Worm (Caenorhabditis elegans) whole organism, L2 larva: ENCODE results near the gene R166.2.

Experiments used
- C34F6.9 ChIP-seq: fragments of 150-350 bp; optimal IDR thresholded peaks from 2 replicates; lab custom pipeline; 2014; ENCODE audit warnings: missing biosample characterization, missing genetic modification characterization
- F13H6.1 ChIP-seq: sonication (generic microtip); optimal IDR thresholded peaks from 2 replicates; lab custom pipeline; 2016; ENCODE audit warnings: missing genetic modification characterization, missing compliant biosample characterization
- R02D3.7 ChIP-seq: fragments of 150-350 bp; optimal IDR thresholded peaks from 2 replicates; lab custom pipeline; 2014; ENCODE audit warnings: missing biosample characterization, missing genetic modification characterization
- alr-1 ChIP-seq: fragments of 150-350 bp; optimal IDR thresholded peaks from 2 replicates; lab custom pipeline; 2014; ENCODE audit warnings: missing biosample characterization, missing genetic modification characterization
- aly-2 ChIP-seq: fragments of 150-350 bp; optimal IDR thresholded peaks from 2 replicates; lab custom pipeline; 2014; ENCODE audit warnings: missing biosample characterization, missing genetic modification characterization
- ama-1 ChIP-seq: fragments of 150-350 bp; optimal IDR thresholded peaks from 2 replicates; lab custom pipeline; 2018; ENCODE audit warnings: inconsistent platforms
- blmp-1 ChIP-seq: sonication (generic microtip); optimal IDR thresholded peaks from 2 replicates; lab custom pipeline; 2017; ENCODE audit warnings: missing genetic modification characterization, mild to moderate bottlenecking, missing compliant biosample characterization, antibody characterized with exemption, moderate library complexity; ENCODE audit not compliant: insufficient read depth
- ceh-16 ChIP-seq: fragments of 150-350 bp; optimal IDR thresholded peaks from 2 replicates; lab custom pipeline; 2014; ENCODE audit warnings: missing biosample characterization, missing genetic modification characterization
- crh-2 ChIP-seq: sonication (generic microtip); optimal IDR thresholded peaks from 2 replicates; lab custom pipeline; 2017; ENCODE audit warnings: missing biosample characterization, missing genetic modification characterization
- dmd-4 ChIP-seq: sonication (generic microtip); optimal IDR thresholded peaks from 2 replicates; lab custom pipeline; 2017; ENCODE audit warnings: missing biosample characterization, missing genetic modification characterization
- egl-27 ChIP-seq: sonication (generic microtip); optimal IDR thresholded peaks from 3 replicates; lab custom pipeline; 2017; ENCODE audit warnings: missing biosample characterization, missing genetic modification reagents, missing genetic modification characterization
- elt-3 ChIP-seq: sonication (generic microtip); optimal IDR thresholded peaks from 2 replicates; lab custom pipeline; 2017; ENCODE audit warnings: missing biosample characterization, missing genetic modification characterization
- fos-1 ChIP-seq: fragments of 150-350 bp; optimal IDR thresholded peaks from 2 replicates; lab custom pipeline; 2014; ENCODE audit warnings: missing biosample characterization, missing genetic modification characterization
- gmeb-1 ChIP-seq: fragments of 150-350 bp; optimal IDR thresholded peaks from 2 replicates; lab custom pipeline; 2014; ENCODE audit warnings: missing biosample characterization, missing genetic modification characterization
- lin-11 ChIP-seq: fragments of 150-350 bp; sonication (generic microtip); optimal IDR thresholded peaks from 2 replicates; lab custom pipeline; 2014; ENCODE audit warnings: missing biosample characterization, missing genetic modification characterization, inconsistent platforms, mixed read lengths
- lin-13 ChIP-seq: fragments of 150-350 bp; optimal IDR thresholded peaks from 2 replicates; lab custom pipeline; 2014; ENCODE audit warnings: missing biosample characterization, missing genetic modification reagents, missing genetic modification characterization
- lsy-2 ChIP-seq, 2 experiments: fragments of 150-350 bp in 1 of 2; sonication (generic microtip) in 1 of 2; optimal IDR thresholded peaks; 2 replicates each; lab custom pipeline; 2014 to 2017; ENCODE audit warnings: missing biosample characterization in 2 of 2, missing genetic modification characterization in 2 of 2
- mbf-1 ChIP-seq: sonication (generic microtip); optimal IDR thresholded peaks from 2 replicates; lab custom pipeline; 2017; ENCODE audit warnings: missing biosample characterization, missing genetic modification characterization
- mdl-1 ChIP-seq, 2 experiments: fragments of 150-350 bp in 1 of 2; sonication (generic microtip) in 1 of 2; optimal IDR thresholded peaks; 2 replicates each; lab custom pipeline; 2017; ENCODE audit warnings: missing biosample characterization in 2 of 2, missing genetic modification characterization in 2 of 2
- nhr-11 ChIP-seq: fragments of 150-350 bp; optimal IDR thresholded peaks from 2 replicates; lab custom pipeline; 2014; ENCODE audit warnings: missing biosample characterization, missing genetic modification characterization
- nhr-12 ChIP-seq: fragments of 150-350 bp; optimal IDR thresholded peaks from 2 replicates; lab custom pipeline; 2014; ENCODE audit warnings: missing biosample characterization, missing genetic modification characterization
- nhr-129 ChIP-seq: fragments of 150-350 bp; optimal IDR thresholded peaks from 2 replicates; lab custom pipeline; 2014; ENCODE audit warnings: missing biosample characterization, missing genetic modification characterization
- nhr-21 ChIP-seq: fragments of 150-350 bp; optimal IDR thresholded peaks from 2 replicates; lab custom pipeline; 2014; ENCODE audit warnings: missing biosample characterization, missing genetic modification characterization
- nhr-25 ChIP-seq: fragments of 150-350 bp; sonication (generic microtip); optimal IDR thresholded peaks from 3 replicates; lab custom pipeline; 2014; ENCODE audit warnings: missing biosample characterization, missing genetic modification characterization
- nhr-6 ChIP-seq: fragments of 150-350 bp; optimal IDR thresholded peaks from 2 replicates; lab custom pipeline; 2014; ENCODE audit warnings: missing biosample characterization, missing genetic modification characterization
- nhr-77 ChIP-seq: fragments of 150-350 bp; optimal IDR thresholded peaks from 2 replicates; lab custom pipeline; 2014; ENCODE audit warnings: missing biosample characterization, missing genetic modification characterization
- sem-4 ChIP-seq: fragments of 150-350 bp; optimal IDR thresholded peaks from 2 replicates; lab custom pipeline; 2014; ENCODE audit warnings: missing biosample characterization, missing genetic modification reagents, missing genetic modification characterization
- skn-1 ChIP-seq: sonication (generic microtip); optimal IDR thresholded peaks from 2 replicates; lab custom pipeline; 2017; ENCODE audit warnings: missing biosample characterization, missing genetic modification characterization
- sma-3 ChIP-seq: sonication (generic microtip); optimal IDR thresholded peaks from 2 replicates; lab custom pipeline; 2016; ENCODE audit warnings: missing genetic modification reagents, missing genetic modification characterization, missing compliant biosample characterization
- sma-9 ChIP-seq, 2 experiments: fragments of 150-350 bp in 1 of 2; sonication (generic microtip) in 1 of 2; optimal IDR thresholded peaks; 2 replicates each; lab custom pipeline; 2014 to 2016; ENCODE audit warnings: missing genetic modification characterization in 2 of 2, mild to moderate bottlenecking in 1 of 2, missing biosample characterization in 1 of 2, missing compliant biosample characterization in 1 of 2, missing genetic modification reagents in 1 of 2, moderate library complexity in 1 of 2
- snpc-4 ChIP-seq: fragments of 150-350 bp; optimal IDR thresholded peaks from 2 replicates; lab custom pipeline; 2014; ENCODE audit warnings: missing biosample characterization, missing genetic modification characterization
- unc-55 ChIP-seq: fragments of 150-350 bp; sonication (generic microtip); optimal IDR thresholded peaks from 3 replicates; lab custom pipeline; 2014; ENCODE audit warnings: missing biosample characterization, missing genetic modification reagents, missing genetic modification characterization
- zag-1 ChIP-seq: fragments of 150-350 bp; optimal IDR thresholded peaks from 2 replicates; lab custom pipeline; 2014; ENCODE audit warnings: missing biosample characterization, missing genetic modification characterization
- ztf-1 ChIP-seq: fragments of 200-800 bp; sonication (Bioruptor generic); conservative IDR thresholded peaks from 2 replicates; pipeline ENCODE4 v1.3.6; 2022; ENCODE audit warnings: missing genetic modification characterization, missing compliant biosample characterization
- ztf-11 ChIP-seq: sonication (generic microtip); optimal IDR thresholded peaks from 2 replicates; lab custom pipeline; 2017; ENCODE audit warnings: missing biosample characterization, missing genetic modification characterization

Gene R166.2

DNA sequence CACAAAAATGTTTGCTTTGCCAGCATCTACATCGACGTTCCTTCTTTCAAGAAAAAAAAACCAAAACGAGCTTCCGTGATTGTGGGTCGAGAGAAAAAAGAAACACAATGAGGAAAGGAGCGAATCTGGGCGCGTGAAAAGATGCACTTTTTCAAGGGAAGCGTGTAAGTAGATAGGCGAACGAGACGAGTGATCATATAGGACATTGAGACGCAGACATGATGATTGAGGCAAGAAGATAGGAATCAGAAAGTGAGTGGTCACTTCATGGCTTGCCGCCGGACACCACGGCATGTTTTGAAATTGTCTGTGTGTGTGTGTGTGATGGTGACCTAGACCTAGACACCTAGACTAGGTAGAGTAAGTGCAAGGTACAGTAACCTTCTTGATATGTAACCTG lies 35.9 kb downstream of the R166.2 start:
- TF ChIP-seq mbf-1 (tag; lab: Kevin White, UChicago) (no peak), sma-9 (GFP tag; optimal IDR thresholded peaks at IDR 0.05; lab: Kevin White, UChicago) (peak; percentile 82), sma-9 (tag; optimal IDR thresholded peaks at IDR 0.05; lab: Kevin White, UChicago) (no peak), lin-13 (GFP tag; lab: Kevin White, UChicago) (peak; percentile 25), zag-1 (tag; lab: Kevin White, UChicago) (peak; percentile 51), lin-11 (tag; lab: Kevin White, UChicago) (no peak), nhr-12 (tag; lab: Kevin White, UChicago) (no peak), lsy-2 (tag; optimal IDR thresholded peaks at IDR 0.05; lab: Kevin White, UChicago) (peak in 1 of 2 experiments; percentile 73), blmp-1 (tag; lab: Kevin White, UChicago) (peak; percentile 95), ceh-16 (tag; lab: Kevin White, UChicago) (peak; percentile 44), F13H6.1 (tag; lab: Kevin White, UChicago) (peak; percentile 89), sma-3 (GFP tag; lab: Kevin White, UChicago) (peak; percentile 59), nhr-6 (tag; lab: Kevin White, UChicago) (no peak), sem-4 (tag; lab: Kevin White, UChicago) (peak; percentile 83), nhr-129 (peak; percentile 66), egl-27 (tag; lab: Kevin White, UChicago) (peak; percentile 38), nhr-21 (tag; lab: Kevin White, UChicago) (peak; percentile 75), nhr-25 (tag; lab: Kevin White, UChicago) (peak; percentile 52), nhr-77 (tag; lab: Kevin White, UChicago) (peak; percentile 3), fos-1 (tag; lab: Kevin White, UChicago) (peak; percentile 83), mdl-1 (tag; optimal IDR thresholded peaks at IDR 0.05; lab: Kevin White, UChicago) (peak; percentile 49 to 69), nhr-11 (tag; lab: Kevin White, UChicago) (no peak), C34F6.9 (tag; lab: Kevin White, UChicago) (peak; percentile 60), ztf-1 (GFP tag; lab: Robert Waterston, UW) (no peak), gmeb-1 (tag; lab: Kevin White, UChicago) (no peak), crh-2 (tag; lab: Kevin White, UChicago) (peak; percentile 51)

DNA sequence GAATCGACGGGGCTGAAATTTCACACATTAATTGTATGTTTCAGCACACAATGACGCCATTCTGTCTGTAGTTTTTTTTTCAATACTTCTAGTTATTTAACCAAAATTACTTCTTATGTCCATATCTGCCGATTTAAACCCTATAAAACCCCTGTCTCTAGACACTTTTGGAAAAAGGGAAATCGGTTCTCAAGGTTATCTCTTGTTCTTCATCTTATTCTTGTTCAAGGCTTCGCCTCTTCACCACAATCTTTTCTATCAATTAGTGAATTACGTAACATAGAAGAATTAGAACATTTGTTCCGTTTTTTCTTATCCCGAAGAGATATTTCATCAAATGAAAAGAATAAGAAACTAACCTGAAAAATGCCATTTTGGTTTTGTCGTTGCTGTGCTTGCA lies 36.8 kb downstream of the R166.2 start:
- TF ChIP-seq nhr-11 (tag; lab: Kevin White, UChicago) (no peak), ama-1 (lab: Kevin White, UChicago) (no peak), aly-2 (no peak), sma-9 (GFP tag; optimal IDR thresholded peaks at IDR 0.05; lab: Kevin White, UChicago) (peak; percentile 20), sma-9 (tag; optimal IDR thresholded peaks at IDR 0.05; lab: Kevin White, UChicago) (no peak), ztf-11 (no peak), sma-3 (GFP tag; lab: Kevin White, UChicago) (no peak), alr-1 (tag; lab: Kevin White, UChicago) (no peak), fos-1 (tag; lab: Kevin White, UChicago) (no peak), blmp-1 (tag; lab: Kevin White, UChicago) (peak; percentile 55), snpc-4 (tag; lab: Kevin White, UChicago) (no peak), nhr-21 (tag; lab: Kevin White, UChicago) (no peak), lin-13 (GFP tag; lab: Kevin White, UChicago) (no peak), unc-55 (no peak), ceh-16 (tag; lab: Kevin White, UChicago) (peak; percentile 32), nhr-25 (tag; lab: Kevin White, UChicago) (peak; percentile 50), nhr-129 (no peak)

DNA sequence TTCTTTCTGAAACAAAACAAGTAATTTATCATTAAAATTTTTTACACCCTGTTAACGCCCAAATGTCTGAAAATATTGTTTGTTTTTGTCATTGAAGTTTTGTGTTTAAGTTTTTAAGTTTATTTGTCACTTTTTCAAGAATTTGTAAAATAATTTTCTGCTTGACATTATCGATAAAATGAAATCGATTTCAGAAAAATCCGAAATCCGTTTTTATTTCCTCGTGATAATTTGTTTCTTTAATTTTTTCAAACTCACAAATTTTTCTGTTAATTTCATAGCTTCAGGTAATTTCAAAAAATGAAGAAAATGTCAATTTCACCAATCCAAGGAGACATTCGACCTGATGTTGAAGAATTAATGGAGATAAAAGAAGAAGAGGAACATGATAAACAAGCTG lies 41.6 kb downstream of the R166.2 start, which contains the start of gene ZK666.12:
Gene ZK666.12, plus strand, starts transcription at position 301 of the 400 bp plus-strand sequence.
- TF ChIP-seq nhr-11 (tag; lab: Kevin White, UChicago), result no peak
- TF ChIP-seq zag-1 (tag; lab: Kevin White, UChicago), result no peak
- TF ChIP-seq F13H6.1 (tag; lab: Kevin White, UChicago), result no peak
- TF ChIP-seq gmeb-1 (tag; lab: Kevin White, UChicago), result no peak
- no peak for TF ChIP-seq skn-1 (tag; lab: Kevin White, UChicago)

DNA sequence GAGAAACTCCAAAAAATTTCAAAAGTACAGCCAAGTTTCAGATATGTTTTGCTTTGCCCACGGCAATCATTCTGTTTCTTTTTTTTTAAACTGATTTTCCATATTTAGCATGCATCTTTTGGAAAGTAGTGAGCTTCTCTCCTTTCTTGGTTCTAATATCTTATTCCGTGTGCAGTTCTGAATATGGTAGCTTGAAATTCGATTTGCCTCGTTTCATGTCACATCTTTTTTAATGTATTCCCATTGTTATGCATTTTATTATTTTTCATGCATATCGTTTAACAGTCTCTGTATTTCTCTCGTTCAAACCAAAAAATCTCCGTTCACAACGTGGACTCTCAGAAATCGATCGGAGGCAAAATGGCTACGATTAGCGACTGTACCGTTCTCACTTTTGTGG lies 43.0 kb downstream of the R166.2 start, which contains the start of gene ZK666.14:
Gene ZK666.14, plus strand, starts transcription at position 301 of the 400 bp plus-strand sequence.
- TF ChIP-seq blmp-1 (tag; lab: Kevin White, UChicago), result no peak
- TF ChIP-seq mdl-1 (tag; optimal IDR thresholded peaks at IDR 0.05; lab: Kevin White, UChicago), result no peak
- no peak for TF ChIP-seq elt-3 (tag; lab: Kevin White, UChicago)
- TF ChIP-seq R02D3.7, result no peak
- TF ChIP-seq nhr-12 (tag; lab: Kevin White, UChicago), result no peak
- no peak for TF ChIP-seq aly-2
- no peak for TF ChIP-seq lin-11 (tag; lab: Kevin White, UChicago)
- TF ChIP-seq ceh-16 (tag; lab: Kevin White, UChicago), result no peak
- TF ChIP-seq skn-1 (tag; lab: Kevin White, UChicago), result no peak
- no peak for TF ChIP-seq snpc-4 (tag; lab: Kevin White, UChicago)
- TF ChIP-seq sem-4 (tag; lab: Kevin White, UChicago), result no peak
- no peak for TF ChIP-seq alr-1 (tag; lab: Kevin White, UChicago)
- TF ChIP-seq zag-1 (tag; lab: Kevin White, UChicago), result no peak
- TF ChIP-seq dmd-4 (tag; lab: Kevin White, UChicago), result no peak
